Worm (Caenorhabditis elegans): ENCODE results near the gene T24A6.17.
A peak's percentile ranks its signal among the peaks of the same experiment; 100 is the strongest.

Gene T24A6.17

DNA sequence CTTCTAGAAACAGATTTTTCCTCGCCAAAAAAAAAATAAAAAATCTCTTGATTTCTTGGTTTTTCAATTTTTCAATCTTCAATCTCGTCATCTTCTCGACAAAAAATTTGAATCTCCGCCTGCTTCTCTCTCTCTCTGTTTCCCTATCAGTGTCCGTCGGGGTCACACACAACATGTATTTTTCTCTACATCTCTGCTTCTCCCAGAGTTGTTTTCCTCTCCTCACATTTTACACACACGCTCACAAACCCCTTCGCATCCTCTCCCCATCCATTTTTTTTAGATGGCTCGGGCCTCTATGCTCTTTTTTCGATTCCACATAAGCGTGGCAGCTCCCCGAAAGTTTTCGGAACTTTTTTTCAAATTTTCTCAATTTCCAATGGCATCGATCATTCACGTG lies 15.6 kb upstream of the T24A6.17 start:
- no peak for TF ChIP-seq madf-5 (GFP tag; IDR thresholded peaks at IDR 0.05)
- no peak for TF ChIP-seq sdz-12 (GFP tag; optimal IDR thresholded peaks at IDR 0.05)
- no peak for TF ChIP-seq nhr-77 (tag; optimal IDR thresholded peaks at IDR 0.05)
- peak; percentile 55 for TF ChIP-seq pqm-1 (tag; optimal IDR thresholded peaks at IDR 0.05)
- no peak for TF ChIP-seq daf-12 (tag; optimal IDR thresholded peaks at IDR 0.05)
- peak; percentile 18 for TF ChIP-seq mxl-3 (GFP tag; optimal IDR thresholded peaks at IDR 0.05)
- TF ChIP-seq daf-19 (GFP tag; conservative IDR thresholded peaks at IDR 0.05), result no peak
- TF ChIP-seq F26F4.8 (GFP tag; conservative IDR thresholded peaks at IDR 0.05), result no peak
- TF ChIP-seq madf-9 (GFP tag; conservative IDR thresholded peaks at IDR 0.05), result no peak
- TF ChIP-seq lin-29 (GFP tag; IDR thresholded peaks at IDR 0.05), result no peak
- peak; percentile 21 for TF ChIP-seq nhr-102 (tag; optimal IDR thresholded peaks at IDR 0.05)
- TF ChIP-seq duxl-1 (tag; optimal IDR thresholded peaks at IDR 0.05; ENCODE audit: poor library complexity), result no peak
- peak; percentile 74 for TF ChIP-seq hlh-11 (tag; optimal IDR thresholded peaks at IDR 0.05)
- no peak for TF ChIP-seq ZK337.2 (GFP tag; IDR thresholded peaks at IDR 0.05)
- no peak for TF ChIP-seq ceh-82 (tag; optimal IDR thresholded peaks at IDR 0.05)
- no peak for TF ChIP-seq lir-3 (tag; optimal IDR thresholded peaks at IDR 0.05)
- TF ChIP-seq F49E8.2 (tag; optimal IDR thresholded peaks at IDR 0.05; ENCODE audit: borderline replicate concordance), result no peak
- TF ChIP-seq php-3 (GFP tag; IDR thresholded peaks at IDR 0.05), result no peak
- peak; percentile 61 for TF ChIP-seq mep-1 (tag; optimal IDR thresholded peaks at IDR 0.05)
- TF ChIP-seq jun-1 (tag; optimal IDR thresholded peaks at IDR 0.05), result no peak
- TF ChIP-seq nhr-25 (tag; optimal IDR thresholded peaks at IDR 0.05; ENCODE audit: borderline replicate concordance, insufficient read depth), result no peak
- TF ChIP-seq daf-8 (GFP tag; IDR thresholded peaks at IDR 0.05), result no peak
- TF ChIP-seq spr-1 (tag; optimal IDR thresholded peaks at IDR 0.05), result no peak
- TF ChIP-seq mdl-1 (tag; optimal IDR thresholded peaks at IDR 0.05), result peak; percentile 20 to 55
- no peak for TF ChIP-seq mxl-2 (GFP tag; conservative IDR thresholded peaks at IDR 0.05)
- 0 out of 2 replicates have a peak, but pooled peaks have one; percentile 9 for TF ChIP-seq zfp-3 (GFP tag; conservative IDR thresholded peaks at IDR 0.05)
- no peak for TF ChIP-seq lin-1 (GFP tag; IDR thresholded peaks at IDR 0.05)
- TF ChIP-seq mes-2 (tag; optimal IDR thresholded peaks at IDR 0.05; ENCODE audit: poor library complexity, severe bottlenecking), result peak; percentile 39
- no peak for TF ChIP-seq nhr-42 (GFP tag; IDR thresholded peaks at IDR 0.05)
- no peak for TF ChIP-seq ceh-44 (GFP tag; IDR thresholded peaks at IDR 0.05)
- TF ChIP-seq nhr-6 (tag; optimal IDR thresholded peaks at IDR 0.05), result no peak
- TF ChIP-seq unc-130 (GFP tag; optimal IDR thresholded peaks at IDR 0.05), result no peak
- no peak for TF ChIP-seq Y75B8A.6 (GFP tag; IDR thresholded peaks at IDR 0.05)
- no peak for TF ChIP-seq T20F7.1 (GFP tag; optimal IDR thresholded peaks at IDR 0.05)
- TF ChIP-seq spr-3 (GFP tag; optimal IDR thresholded peaks at IDR 0.05), result no peak
- TF ChIP-seq saeg-2 (GFP tag; IDR thresholded peaks at IDR 0.05), result no peak
- no peak for TF ChIP-seq skn-1 (tag; optimal IDR thresholded peaks at IDR 0.05)
- TF ChIP-seq cey-2 (tag; optimal IDR thresholded peaks at IDR 0.05; ENCODE audit: borderline replicate concordance, insufficient read depth), result no peak
- no peak for TF ChIP-seq Y5F2A.4 (GFP tag; optimal IDR thresholded peaks at IDR 0.05)
- TF ChIP-seq arid-1 (GFP tag; conservative IDR thresholded peaks at IDR 0.05), result no peak
- TF ChIP-seq dmd-9 (GFP tag; IDR thresholded peaks at IDR 0.05), result no peak
- no peak for TF ChIP-seq egl-27 (tag; optimal IDR thresholded peaks at IDR 0.05)
- no peak for TF ChIP-seq fkh-10 (GFP tag; optimal IDR thresholded peaks at IDR 0.05)
- no peak for TF ChIP-seq nhr-41 (GFP tag; IDR thresholded peaks at IDR 0.05)
- TF ChIP-seq unc-62 (GFP tag; optimal IDR thresholded peaks at IDR 0.05 in 1 of 2), result no peak
- TF ChIP-seq unc-62 (tag; optimal IDR thresholded peaks at IDR 0.05), result no peak
- no peak for TF ChIP-seq snpc-1.2 (GFP tag; IDR thresholded peaks at IDR 0.05)
- TF ChIP-seq nhr-10 (tag; optimal IDR thresholded peaks at IDR 0.05), result peak; percentile 69
- no peak for TF ChIP-seq vab-7 (GFP tag; IDR thresholded peaks at IDR 0.05)
- TF ChIP-seq fos-1 (tag; optimal IDR thresholded peaks at IDR 0.05), result no peak
- TF ChIP-seq nhr-111 (GFP tag; optimal IDR thresholded peaks at IDR 0.05), result no peak
